Fruit fly (Drosophila melanogaster) whole organism, embryonic: Measurements from ENCODE around the gene CG6654.

Experiments used
- Atf-2 ChIP-seq: fragments of 200-800 bp; sonication (Bioruptor generic); optimal IDR thresholded peaks from 2 replicates; lab custom pipeline; 2016; ENCODE audit warnings: missing biosample characterization, missing genetic modification characterization
- Bgb ChIP-seq: fragments of 200-800 bp; sonication (Bioruptor generic); IDR thresholded peaks from 2 replicates; pipeline ENCODE4 v1.3.6; 2022; ENCODE audit warnings: missing biosample characterization, missing genetic modification characterization; ENCODE audit not compliant: partially characterized antibody
- CG10274 ChIP-seq: fragments of 200-800 bp; sonication (Bioruptor generic); optimal IDR thresholded peaks from 3 replicates; lab custom pipeline; 2017; ENCODE audit warnings: missing biosample characterization, mild to moderate bottlenecking, missing genetic modification characterization
- CG10462 ChIP-seq: fragments of 200-800 bp; sonication (Bioruptor generic); optimal IDR thresholded peaks from 2 replicates; lab custom pipeline; 2016; ENCODE audit warnings: missing biosample characterization, missing genetic modification characterization
- CG10959 ChIP-seq: fragments of 200-800 bp; sonication (Bioruptor generic); IDR thresholded peaks from 2 replicates; pipeline ENCODE4 v1.3.6; 2022; ENCODE audit warnings: missing biosample characterization, missing genetic modification characterization
- CG12219 ChIP-seq: fragments of 200-800 bp; sonication (Bioruptor generic); optimal IDR thresholded peaks from 3 replicates; lab custom pipeline; 2018; ENCODE audit warnings: missing biosample characterization, mild to moderate bottlenecking, missing genetic modification characterization
- CG12236 ChIP-seq: fragments of 200-800 bp; sonication (Bioruptor generic); optimal IDR thresholded peaks from 2 replicates; lab custom pipeline; 2016; ENCODE audit warnings: missing biosample characterization, missing genetic modification characterization
- CG12744 ChIP-seq: fragments of 200-800 bp; sonication (Bioruptor generic); optimal IDR thresholded peaks from 2 replicates; lab custom pipeline; 2016; ENCODE audit warnings: missing biosample characterization, missing genetic modification characterization
- CG12769 ChIP-seq: fragments of 200-800 bp; sonication (Bioruptor generic); optimal IDR thresholded peaks from 2 replicates; lab custom pipeline; 2019; ENCODE audit warnings: missing biosample characterization, mild to moderate bottlenecking, missing genetic modification characterization, moderate library complexity
- CG13123 ChIP-seq: fragments of 200-800 bp; sonication (Bioruptor generic); optimal IDR thresholded peaks from 2 replicates; lab custom pipeline; 2016; ENCODE audit warnings: missing biosample characterization, missing genetic modification characterization
- CG14667 ChIP-seq: fragments of 200-800 bp; sonication (Bioruptor generic); IDR thresholded peaks from 2 replicates; pipeline ENCODE4 v1.3.6; 2022; ENCODE audit warnings: missing biosample characterization, missing genetic modification characterization
- CG1603 ChIP-seq: fragments of 200-800 bp; sonication (Bioruptor generic); optimal IDR thresholded peaks from 2 replicates; lab custom pipeline; 2019; ENCODE audit warnings: missing biosample characterization, mild to moderate bottlenecking, missing genetic modification characterization, moderate library complexity
- CG17328 ChIP-seq: fragments of 200-800 bp; sonication (Bioruptor generic); IDR thresholded peaks from 2 replicates; pipeline ENCODE4 v1.3.6; 2022; ENCODE audit warnings: missing biosample characterization, missing genetic modification characterization
- CG3726 ChIP-seq: fragments of 200-800 bp; sonication (Bioruptor generic); IDR thresholded peaks from 3 replicates; pipeline ENCODE4, ENCODE4 v1.3.6; 2022; ENCODE audit warnings: missing biosample characterization, missing genetic modification characterization
- CG4617 ChIP-seq: fragments of 200-800 bp; sonication (Bioruptor generic); optimal IDR thresholded peaks from 3 replicates; lab custom pipeline; 2016; ENCODE audit warnings: missing biosample characterization, missing genetic modification characterization, borderline replicate concordance
- CG5245 ChIP-seq: fragments of 200-800 bp; sonication (Bioruptor generic); optimal IDR thresholded peaks from 3 replicates; lab custom pipeline; 2016; ENCODE audit warnings: missing biosample characterization, missing genetic modification characterization
- CG5953 ChIP-seq: fragments of 200-800 bp; sonication (Bioruptor generic); IDR thresholded peaks from 2 replicates; pipeline ENCODE4 v1.3.6; 2022; ENCODE audit warnings: missing biosample characterization, missing genetic modification characterization
- CG6765 ChIP-seq: fragments of 200-800 bp; sonication (Bioruptor generic); optimal IDR thresholded peaks from 3 replicates; lab custom pipeline; 2017; ENCODE audit warnings: missing biosample characterization, mild to moderate bottlenecking, missing genetic modification characterization
- CG8089 ChIP-seq: fragments of 200-800 bp; sonication (Bioruptor generic); optimal IDR thresholded peaks from 3 replicates; lab custom pipeline; 2016; ENCODE audit warnings: missing biosample characterization, missing genetic modification characterization
- CG8359 ChIP-seq: fragments of 200-800 bp; sonication (Bioruptor generic); optimal IDR thresholded peaks from 2 replicates; lab custom pipeline; 2017; ENCODE audit warnings: missing biosample characterization, mild to moderate bottlenecking, missing genetic modification characterization, borderline replicate concordance
- CG8924 ChIP-seq: fragments of 200-800 bp; optimal IDR thresholded peaks from 3 replicates; lab custom pipeline; 2019; ENCODE audit warnings: missing biosample characterization, mild to moderate bottlenecking, missing genetic modification characterization, moderate library complexity
- Dad ChIP-seq: fragments of 200-800 bp; sonication (Bioruptor generic); optimal IDR thresholded peaks from 3 replicates; lab custom pipeline; 2016; ENCODE audit warnings: missing biosample characterization, missing genetic modification characterization
- Dp ChIP-seq: fragments of 200-800 bp; sonication (Bioruptor generic); optimal IDR thresholded peaks from 2 replicates; lab custom pipeline; 2018; ENCODE audit warnings: missing biosample characterization, mild to moderate bottlenecking, missing genetic modification characterization, moderate library complexity
- Drgx ChIP-seq: fragments of 200-800 bp; sonication (Bioruptor generic); IDR thresholded peaks from 2 replicates; pipeline ENCODE4 v1.3.6; 2022; ENCODE audit warnings: missing biosample characterization, missing genetic modification characterization
- GATAe ChIP-seq: fragments of 200-800 bp; sonication (Bioruptor generic); conservative IDR thresholded peaks from 2 replicates; pipeline ENCODE4 v1.3.6; 2022; ENCODE audit warnings: missing biosample characterization, missing genetic modification characterization
- H2.0 ChIP-seq: fragments of 200-800 bp; sonication (Bioruptor generic); IDR thresholded peaks from 2 replicates; pipeline ENCODE4 v1.3.6; 2022; ENCODE audit warnings: missing biosample characterization, missing genetic modification characterization
- Max ChIP-seq: fragments of 200-800 bp; sonication (Bioruptor generic); optimal IDR thresholded peaks from 2 replicates; lab custom pipeline; 2016; ENCODE audit warnings: missing biosample characterization, mild to moderate bottlenecking, missing genetic modification characterization
- Oaz ChIP-seq: fragments of 200-800 bp; sonication (Bioruptor generic); IDR thresholded peaks from 2 replicates; pipeline ENCODE4 v1.3.6; 2022; ENCODE audit warnings: missing biosample characterization, missing genetic modification characterization
- TFAM ChIP-seq: fragments of 200-800 bp; sonication (Bioruptor generic); optimal IDR thresholded peaks from 2 replicates; lab custom pipeline; 2017; ENCODE audit warnings: missing biosample characterization, missing genetic modification characterization, inconsistent platforms
- ac ChIP-seq: fragments of 200-800 bp; sonication (Bioruptor generic); optimal IDR thresholded peaks from 3 replicates; lab custom pipeline; 2017; ENCODE audit warnings: missing biosample characterization, mild to moderate bottlenecking, missing genetic modification characterization
- al ChIP-seq: fragments of 200-800 bp; sonication (Bioruptor generic); IDR thresholded peaks from 2 replicates; pipeline ENCODE4 v1.3.6; 2022; ENCODE audit warnings: missing biosample characterization, missing genetic modification characterization
- bowl ChIP-seq: fragments of 200-800 bp; sonication (Bioruptor generic); IDR thresholded peaks from 2 replicates; pipeline ENCODE4 v1.3.6; 2022; ENCODE audit warnings: missing biosample characterization, missing genetic modification characterization
- bsh ChIP-seq, 2 experiments: fragments of 200-800 bp; sonication (Bioruptor generic); optimal IDR thresholded peaks; 2 replicates each; lab custom pipeline; 2017 to 2018; ENCODE audit warnings: mild to moderate bottlenecking in 2 of 2, missing biosample characterization in 2 of 2, missing genetic modification characterization in 2 of 2, moderate library complexity in 1 of 2
- caup ChIP-seq: fragments of 200-800 bp; sonication (Bioruptor generic); optimal IDR thresholded peaks from 3 replicates; lab custom pipeline; 2017; ENCODE audit warnings: missing biosample characterization, mild to moderate bottlenecking, missing genetic modification characterization, moderate library complexity; ENCODE audit not compliant: severe bottlenecking
- en ChIP-seq: fragments of 200-800 bp; sonication (Bioruptor generic); optimal IDR thresholded peaks from 2 replicates; lab custom pipeline; 2016; ENCODE audit warnings: missing biosample characterization, missing genetic modification characterization
- fu2 ChIP-seq: fragments of 200-800 bp; sonication (Bioruptor generic); optimal IDR thresholded peaks from 2 replicates; lab custom pipeline; 2016; ENCODE audit warnings: missing biosample characterization, missing genetic modification characterization
- grau ChIP-seq: fragments of 200-800 bp; optimal IDR thresholded peaks from 3 replicates; lab custom pipeline; 2019; ENCODE audit warnings: missing biosample characterization, mild to moderate bottlenecking, missing genetic modification characterization, moderate library complexity
- ind ChIP-seq: fragments of 200-800 bp; sonication (Bioruptor generic); optimal IDR thresholded peaks from 3 replicates; lab custom pipeline; 2016; ENCODE audit warnings: missing biosample characterization, missing genetic modification characterization
- insv ChIP-seq, 2 experiments: fragments of 200-800 bp; sonication (Bioruptor generic); optimal IDR thresholded peaks; 3 replicates each; lab custom pipeline; 2016 to 2018; ENCODE audit warnings: missing biosample characterization in 2 of 2, missing genetic modification characterization in 2 of 2
- inv ChIP-seq: fragments of 200-800 bp; sonication (Bioruptor generic); IDR thresholded peaks from 2 replicates; pipeline ENCODE4 v1.3.6; 2022; ENCODE audit warnings: missing biosample characterization, missing genetic modification characterization; ENCODE audit not compliant: partially characterized antibody
- kah ChIP-seq: fragments of 200-800 bp; sonication (Bioruptor generic); optimal IDR thresholded peaks from 2 replicates; lab custom pipeline; 2018; ENCODE audit warnings: missing biosample characterization, mild to moderate bottlenecking, missing genetic modification characterization
- lmd ChIP-seq: fragments of 200-800 bp; sonication (Bioruptor generic); IDR thresholded peaks from 2 replicates; pipeline ENCODE4 v1.3.6; 2022; ENCODE audit warnings: missing biosample characterization, missing genetic modification characterization
- lov ChIP-seq, 2 experiments: fragments of 200-800 bp in 1 of 2; fragments of >200 bp in 1 of 2; sonication (Bioruptor generic) in 1 of 2; IDR thresholded peaks in 1 of 2; optimal IDR thresholded peaks in 1 of 2; 2 replicates in 1 of 2; 3 replicates in 1 of 2; pipeline versions ENCODE4 v1.3.6 to Lab custom; 2017 to 2022; ENCODE audit warnings: missing biosample characterization in 1 of 2, missing genetic modification characterization in 1 of 2
- p53 ChIP-seq: fragments of 200-800 bp; sonication (Bioruptor generic); optimal IDR thresholded peaks from 2 replicates; lab custom pipeline; 2016; ENCODE audit warnings: missing biosample characterization, missing genetic modification characterization
- prd ChIP-seq, 3 experiments: fragments of >200 bp in 2 of 3; fragments of 200-800 bp in 1 of 3; sonication (Bioruptor generic) in 1 of 3; optimal IDR thresholded peaks in 2 of 3; IDR thresholded peaks in 1 of 3; 2 replicates in 2 of 3; 3 replicates in 1 of 3; pipeline versions ENCODE4 v1.3.6 to Lab custom; 2017 to 2022; ENCODE audit warnings: missing biosample characterization in 1 of 3, missing genetic modification characterization in 1 of 3
- slbo ChIP-seq: fragments of 200-800 bp; sonication (Bioruptor generic); IDR thresholded peaks from 2 replicates; pipeline ENCODE4 v1.3.6; 2022; ENCODE audit warnings: missing biosample characterization, missing genetic modification characterization
- sna ChIP-seq: fragments of 200-800 bp; sonication (Bioruptor generic); IDR thresholded peaks from 2 replicates; pipeline ENCODE4 v1.3.6; 2022; ENCODE audit warnings: missing biosample characterization, missing genetic modification characterization; ENCODE audit not compliant: partially characterized antibody

CG6654 gene

DNA sequence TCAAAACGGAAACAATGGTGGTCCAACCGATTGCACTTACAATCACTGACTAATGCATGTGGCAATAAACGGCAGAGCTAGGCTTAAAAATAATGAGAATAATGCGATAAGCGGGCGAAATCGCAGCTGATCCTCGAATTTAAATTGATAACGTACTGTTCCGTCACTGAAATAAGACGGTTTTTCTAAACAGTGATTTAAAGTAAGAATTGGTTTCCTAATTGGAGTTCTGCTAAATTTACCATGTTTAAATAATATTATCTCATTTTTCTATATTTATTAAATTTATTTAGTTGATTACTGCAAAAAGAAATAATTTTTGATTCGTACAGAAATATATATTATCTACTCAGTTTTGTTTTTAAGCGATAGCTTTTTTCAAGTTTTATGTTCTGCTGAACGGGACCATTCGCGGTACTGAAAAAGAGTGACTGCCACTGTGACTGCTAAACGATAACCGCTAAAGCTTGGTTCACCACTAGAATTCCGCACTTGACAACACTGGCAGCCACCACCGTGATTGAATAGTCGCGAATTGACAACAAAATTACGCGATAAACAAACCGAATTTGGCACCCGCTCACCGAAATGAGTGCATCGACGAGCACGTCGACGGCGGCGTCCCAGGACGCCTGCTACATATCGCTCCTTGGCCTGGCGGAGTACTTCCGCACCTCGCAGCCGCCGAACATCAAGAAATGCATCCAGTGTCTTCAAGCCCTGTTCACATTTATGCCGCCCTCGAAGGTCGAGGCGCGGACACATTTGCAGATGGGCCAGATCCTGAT is 4.6 kb downstream of the CG6654 start, which contains the start of the genes Spn88Eb and Mau2 (continued):
- peak; percentile 35; the same call in 1 of the 2 replicates for TF ChIP-seq Oaz
- peak; percentile 38 for TF ChIP-seq CG8089 (GFP tag; lab: Kevin White, UChicago)
- TF ChIP-seq CG4617 (GFP tag; lab: Kevin White, UChicago), result peak; percentile 74
- peak; percentile 53 for TF ChIP-seq CG17328 (GFP tag; lab: Robert Waterston, UW)
- TF ChIP-seq CG12236 (GFP tag; lab: Kevin White, UChicago), result no peak
- peak; percentile 83 for TF ChIP-seq lmd (GFP tag; lab: Robert Waterston, UW)
- TF ChIP-seq ac (GFP tag; lab: Kevin White, UChicago), result no peak
- no peak for TF ChIP-seq CG5953
- peak; percentile 46 for TF ChIP-seq CG8924
- peak in 1 of 2 experiments; percentile 46 for TF ChIP-seq bsh (GFP tag; optimal IDR thresholded peaks at IDR 0.05; lab: Kevin White, UChicago)
- peak; percentile 42 for TF ChIP-seq Max (GFP tag; lab: Kevin White, UChicago)
- no peak for TF ChIP-seq CG6765 (GFP tag; lab: Kevin White, UChicago)
- no peak for TF ChIP-seq CG8359 (GFP tag; lab: Kevin White, UChicago)
- no peak for TF ChIP-seq prd (optimal IDR thresholded peaks at IDR 0.05; lab: Kevin White, UChicago)
- TF ChIP-seq prd (GFP tag; IDR thresholded peaks at IDR 0.05; lab: Robert Waterston, UW), result peak; percentile 80
- no peak for TF ChIP-seq bowl (GFP tag; lab: Robert Waterston, UW)
- no peak for TF ChIP-seq CG12769
- no peak for TF ChIP-seq CG10274 (GFP tag; lab: Kevin White, UChicago)
- peak; percentile 37; the same call in 1 of the 2 replicates for TF ChIP-seq Drgx
- peak in 1 of 2 experiments; percentile 64 for TF ChIP-seq insv (GFP tag; optimal IDR thresholded peaks at IDR 0.05; lab: Kevin White, UChicago)
- peak; percentile 82 for TF ChIP-seq CG14667 (GFP tag; lab: Robert Waterston, UW)
- peak; percentile 55 for TF ChIP-seq CG5245 (GFP tag; lab: Kevin White, UChicago)
- peak; percentile 79 for TF ChIP-seq Bgb (GFP tag; lab: Robert Waterston, UW)
- peak; percentile 67 for TF ChIP-seq caup (GFP tag; lab: Kevin White, UChicago)
- TF ChIP-seq en (GFP tag; lab: Kevin White, UChicago), result no peak
- peak; percentile 70 for TF ChIP-seq al (GFP tag; lab: Robert Waterston, UW)
- peak; percentile 52; the same call in 1 of the 3 replicates for TF ChIP-seq CG3726
- TF ChIP-seq sna (GFP tag; lab: Robert Waterston, UW), result peak; percentile 56; the same call in 1 of the 2 replicates
- peak; percentile 91 for TF ChIP-seq slbo (GFP tag; lab: Robert Waterston, UW)
- peak; percentile 4 for TF ChIP-seq kah (GFP tag; lab: Kevin White, UChicago)
- no peak; the same call in 1 of the 2 replicates for TF ChIP-seq GATAe
- TF ChIP-seq CG12219, result no peak
- peak; percentile 52 for TF ChIP-seq fu2 (GFP tag; lab: Kevin White, UChicago)
- peak; percentile 69 for TF ChIP-seq Dad
- TF ChIP-seq CG1603 (tag; lab: Kevin White, UChicago), result peak; percentile 71
- peak; percentile 49; the same call in 1 of the 2 replicates for TF ChIP-seq inv
- no peak for TF ChIP-seq lov (optimal IDR thresholded peaks at IDR 0.05; lab: Kevin White, UChicago)
- TF ChIP-seq lov (GFP tag; IDR thresholded peaks at IDR 0.05; lab: Robert Waterston, UW), result 0 out of 3 replicates have a peak, but pooled peaks have one; percentile 18
- peak; percentile 26 for TF ChIP-seq p53 (GFP tag; lab: Kevin White, UChicago)
- no peak for TF ChIP-seq Atf-2
- TF ChIP-seq Dp, result peak; percentile 37
- TF ChIP-seq H2.0, result peak; percentile 67
- no peak for TF ChIP-seq CG10462 (GFP tag; lab: Kevin White, UChicago)
- no peak for TF ChIP-seq CG10959 (GFP tag; lab: Robert Waterston, UW)
- peak; percentile 66 for TF ChIP-seq grau (tag; lab: Kevin White, UChicago)
- TF ChIP-seq ind (GFP tag; lab: Kevin White, UChicago), result peak; percentile 77
- TF ChIP-seq CG12744, result no peak
- no peak for TF ChIP-seq TFAM (GFP tag; lab: Kevin White, UChicago)
- peak; percentile 37 for TF ChIP-seq CG13123 (GFP tag; lab: Kevin White, UChicago)
